Worm (Caenorhabditis elegans) whole organism, L3 larva: Measurements from ENCODE around the gene C08F8.9.

ENCODE experiments used
- daf-12 ChIP-seq: fragments of 150-350 bp; optimal IDR thresholded peaks from 2 replicates; lab custom pipeline; 2014; ENCODE audit warnings: missing biosample characterization, missing genetic modification reagents, missing genetic modification characterization
- nhr-12 ChIP-seq: fragments of 150-350 bp; optimal IDR thresholded peaks from 2 replicates; lab custom pipeline; 2014; ENCODE audit warnings: missing biosample characterization, missing genetic modification characterization

ce11 chrIV:11225206-11225605 is 46.8 kb upstream of the C08F8.9 start, which contains the start of gene col-125:
- no peak for TF ChIP-seq daf-12 (tag; lab: Kevin White, UChicago)
- TF ChIP-seq nhr-12 = no peak
